Fruit fly (Drosophila melanogaster) whole organism, wandering third instar larva: Measurements from ENCODE around the gene sgg.

ENCODE experiments used
- Dif ChIP-seq: fragments of 200-275, 200-300 bp; sonication (Bioruptor generic); optimal IDR thresholded peaks from 2 replicates; lab custom pipeline; 2018; ENCODE audit warnings: missing biosample characterization, missing genetic modification characterization; ENCODE audit not compliant: partially characterized antibody
- OdsH ChIP-seq: fragments of 200-800 bp; sonication (Bioruptor generic); optimal IDR thresholded peaks from 2 replicates; lab custom pipeline; 2016; ENCODE audit warnings: missing biosample characterization, mild to moderate bottlenecking, missing genetic modification characterization
- dmrt93B ChIP-seq: fragments of 200-800 bp; sonication (Bioruptor generic); optimal IDR thresholded peaks from 2 replicates; lab custom pipeline; 2018; ENCODE audit warnings: missing biosample characterization, mild to moderate bottlenecking, missing genetic modification characterization
- ey ChIP-seq: fragments of 200-800 bp; sonication (Bioruptor generic); optimal IDR thresholded peaks from 2 replicates; lab custom pipeline; 2016; ENCODE audit warnings: missing biosample characterization, missing genetic modification characterization
- sage ChIP-seq: fragments of 200-800 bp; sonication (Bioruptor generic); optimal IDR thresholded peaks from 2 replicates; lab custom pipeline; 2016; ENCODE audit warnings: missing biosample characterization, mild to moderate bottlenecking, missing genetic modification characterization

DNA sequence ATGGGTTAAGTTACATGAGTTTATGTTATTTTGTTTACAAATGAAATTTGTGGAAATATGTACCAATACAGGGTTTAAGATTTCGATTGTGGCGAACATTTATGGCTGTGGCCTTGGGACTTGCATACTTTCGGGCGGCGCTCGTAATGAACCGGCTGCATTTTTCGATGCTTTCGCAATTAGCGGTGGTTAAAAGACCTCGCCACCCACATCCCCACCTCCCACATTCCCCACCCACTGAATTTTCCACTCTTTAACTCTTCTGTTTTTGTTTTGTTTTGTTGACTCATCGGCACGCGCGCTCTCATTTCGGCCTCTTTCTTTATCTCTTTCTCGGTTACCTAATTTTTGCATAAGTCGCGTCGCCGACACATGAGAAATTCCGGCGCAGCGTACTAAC is 11.8 kb downstream of the sgg start:
- no peak for TF ChIP-seq dmrt93B (GFP tag; lab: Kevin White, UChicago)
- no peak for TF ChIP-seq OdsH
- TF ChIP-seq sage (GFP tag; lab: Kevin White, UChicago) = no peak
- TF ChIP-seq Dif = no peak
- no peak for TF ChIP-seq ey (GFP tag; lab: Kevin White, UChicago)
